Fruit fly (Drosophila melanogaster) whole organism, embryonic: ENCODE measurements around the gene CG33325.

Experiments
- Atf3 ChIP-seq: fragments of 200-800 bp; sonication (Bioruptor generic); optimal IDR thresholded peaks from 3 replicates; lab custom pipeline; 2016; ENCODE audit warnings: missing biosample characterization, missing genetic modification characterization
- Bdp1 ChIP-seq: fragments of 200-800 bp; sonication (Bioruptor generic); optimal IDR thresholded peaks from 3 replicates; lab custom pipeline; 2016; ENCODE audit warnings: missing biosample characterization, missing genetic modification characterization
- BtbVII ChIP-seq: fragments of 200-800 bp; sonication (Bioruptor generic); optimal IDR thresholded peaks from 3 replicates; lab custom pipeline; 2017; ENCODE audit warnings: missing biosample characterization, mild to moderate bottlenecking, missing genetic modification characterization
- C15 ChIP-seq: fragments of 200-800 bp; sonication (Bioruptor generic); IDR thresholded peaks from 3 replicates; pipeline ENCODE4 v1.3.6; 2022; ENCODE audit warnings: missing biosample characterization, missing genetic modification characterization
- CG10565 ChIP-seq: fragments of 200-800 bp; sonication (Bioruptor generic); optimal IDR thresholded peaks from 3 replicates; lab custom pipeline; 2016; ENCODE audit warnings: missing biosample characterization, mild to moderate bottlenecking, missing genetic modification characterization
- CG12391 ChIP-seq: fragments of 200-800 bp; sonication (Bioruptor generic); optimal IDR thresholded peaks from 3 replicates; lab custom pipeline; 2018; ENCODE audit warnings: missing biosample characterization, mild to moderate bottlenecking, missing genetic modification characterization, moderate library complexity
- CG13624 ChIP-seq: fragments of 200-800 bp; sonication (Bioruptor generic); optimal IDR thresholded peaks from 2 replicates; lab custom pipeline; 2016; ENCODE audit warnings: missing biosample characterization, missing genetic modification characterization
- CG18599 ChIP-seq: fragments of 200-800 bp; sonication (Bioruptor generic); optimal IDR thresholded peaks from 3 replicates; lab custom pipeline; 2017; ENCODE audit warnings: missing biosample characterization, missing genetic modification characterization, mild to moderate bottlenecking, moderate library complexity, missing genetic modification reagents
- CG2120 ChIP-seq: fragments of 200-800 bp; sonication (Bioruptor generic); optimal IDR thresholded peaks from 3 replicates; lab custom pipeline; 2016; ENCODE audit warnings: missing biosample characterization, missing genetic modification characterization
- CG2129 ChIP-seq: fragments of 200-800 bp; sonication (Bioruptor generic); IDR thresholded peaks from 2 replicates; pipeline ENCODE4 v1.3.6; 2022; ENCODE audit warnings: missing biosample characterization, missing genetic modification characterization; ENCODE audit not compliant: partially characterized antibody
- CG2889 ChIP-seq: fragments of 200-800 bp; sonication (Bioruptor generic); IDR thresholded peaks from 3 replicates; pipeline ENCODE4 v1.3.6; 2022; ENCODE audit warnings: missing biosample characterization, missing genetic modification characterization
- CG30403 ChIP-seq: fragments of 200-800 bp; sonication (Bioruptor generic); optimal IDR thresholded peaks from 3 replicates; lab custom pipeline; 2016; ENCODE audit warnings: missing biosample characterization, missing genetic modification characterization
- CG31224 ChIP-seq: fragments of 200-800 bp; sonication (Bioruptor generic); IDR thresholded peaks from 2 replicates; pipeline ENCODE4 v1.3.6; 2022; ENCODE audit warnings: missing biosample characterization, missing genetic modification characterization
- CG31441 ChIP-seq: fragments of 200-800 bp; sonication (Bioruptor generic); IDR thresholded peaks from 2 replicates; pipeline ENCODE4 v1.3.6; 2022; ENCODE audit warnings: missing biosample characterization, missing genetic modification characterization
- CG34376 ChIP-seq: fragments of 200-800 bp; sonication (Bioruptor generic); optimal IDR thresholded peaks from 2 replicates; lab custom pipeline; 2018; ENCODE audit warnings: missing biosample characterization, mild to moderate bottlenecking, missing genetic modification characterization
- CG4328 ChIP-seq: fragments of 200-800 bp; sonication (Bioruptor generic); optimal IDR thresholded peaks from 3 replicates; lab custom pipeline; 2017; ENCODE audit warnings: missing biosample characterization, missing genetic modification reagents, missing genetic modification characterization
- CG4360 ChIP-seq: fragments of 200-800 bp; sonication (Bioruptor generic); IDR thresholded peaks from 2 replicates; pipeline ENCODE4 v1.3.6; 2022; ENCODE audit warnings: missing biosample characterization, missing genetic modification characterization
- CG7357 ChIP-seq: fragments of 200-800 bp; sonication (Bioruptor generic); IDR thresholded peaks from 3 replicates; pipeline ENCODE4 v1.3.6; 2022; ENCODE audit warnings: missing biosample characterization, missing genetic modification characterization
- CG9727 ChIP-seq: fragments of 200-800 bp; sonication (Bioruptor generic); optimal IDR thresholded peaks from 3 replicates; lab custom pipeline; 2017; ENCODE audit warnings: missing biosample characterization, mild to moderate bottlenecking, missing genetic modification characterization
- CoRest ChIP-seq: fragments of 200-800 bp; sonication (Bioruptor generic); optimal IDR thresholded peaks from 3 replicates; lab custom pipeline; 2018; ENCODE audit warnings: missing biosample characterization, mild to moderate bottlenecking, missing genetic modification characterization, moderate library complexity
- D19A ChIP-seq: fragments of 200-800 bp; optimal IDR thresholded peaks from 3 replicates; lab custom pipeline; 2019; ENCODE audit warnings: missing biosample characterization, mild to moderate bottlenecking, missing genetic modification characterization, moderate library complexity
- Eip74EF ChIP-seq, 2 experiments: fragments of 200-800 bp in 1 of 2; fragments of >200 bp in 1 of 2; sonication (Bioruptor generic) in 1 of 2; optimal IDR thresholded peaks; 2 replicates each; lab custom pipeline; 2017 to 2019; ENCODE audit warnings: missing biosample characterization in 2 of 2, missing genetic modification characterization in 2 of 2, mild to moderate bottlenecking in 1 of 2, moderate library complexity in 1 of 2
- Fer1 ChIP-seq: fragments of 200-800 bp; sonication (Bioruptor generic); optimal IDR thresholded peaks from 2 replicates; lab custom pipeline; 2017; ENCODE audit warnings: missing biosample characterization, mild to moderate bottlenecking, missing genetic modification characterization
- Max ChIP-seq: fragments of 200-800 bp; sonication (Bioruptor generic); optimal IDR thresholded peaks from 2 replicates; lab custom pipeline; 2016; ENCODE audit warnings: missing biosample characterization, mild to moderate bottlenecking, missing genetic modification characterization
- Med ChIP-seq: fragments of 200-800 bp; sonication (Bioruptor generic); peaks from one replicate; lab custom pipeline; 2016; ENCODE audit warnings: missing biosample characterization, missing genetic modification characterization, mild to moderate bottlenecking, inconsistent platforms, moderate library complexity
- NFAT ChIP-seq: fragments of 200-800 bp; sonication (Bioruptor generic); IDR thresholded peaks from 2 replicates; pipeline ENCODE4 v1.3.6; 2022; ENCODE audit warnings: missing biosample characterization, missing genetic modification characterization
- TFAM ChIP-seq: fragments of 200-800 bp; sonication (Bioruptor generic); optimal IDR thresholded peaks from 2 replicates; lab custom pipeline; 2017; ENCODE audit warnings: missing biosample characterization, missing genetic modification characterization, inconsistent platforms
- Xrp1 ChIP-seq: fragments of 200-800 bp; sonication (Bioruptor generic); IDR thresholded peaks from 2 replicates; pipeline ENCODE4 v1.3.6; 2022; ENCODE audit warnings: missing biosample characterization, missing genetic modification characterization
- ato ChIP-seq: fragments of 200-800 bp; sonication (Bioruptor generic); IDR thresholded peaks from 2 replicates; pipeline ENCODE4 v1.3.6; 2022; ENCODE audit warnings: missing biosample characterization, missing genetic modification characterization; ENCODE audit not compliant: partially characterized antibody
- bbx ChIP-seq: fragments of 200-800 bp; sonication (Bioruptor generic); IDR thresholded peaks from 2 replicates; pipeline ENCODE4 v1.3.6; 2022; ENCODE audit warnings: missing biosample characterization, missing genetic modification characterization; ENCODE audit not compliant: partially characterized antibody
- bsh ChIP-seq, 2 experiments: fragments of 200-800 bp; sonication (Bioruptor generic); optimal IDR thresholded peaks; 2 replicates each; lab custom pipeline; 2017 to 2018; ENCODE audit warnings: mild to moderate bottlenecking in 2 of 2, missing biosample characterization in 2 of 2, missing genetic modification characterization in 2 of 2, moderate library complexity in 1 of 2
- cad ChIP-seq: fragments of >200 bp; optimal IDR thresholded peaks from 2 replicates; lab custom pipeline; 2017; ENCODE audit warnings: missing biosample characterization, missing genetic modification characterization
- ci ChIP-seq: fragments of 200-800 bp; sonication (Bioruptor generic); IDR thresholded peaks from 3 replicates; pipeline ENCODE4 v1.3.6; 2022; ENCODE audit warnings: missing biosample characterization, missing genetic modification characterization
- corto ChIP-seq: fragments of 200-800 bp; sonication (Bioruptor generic); optimal IDR thresholded peaks from 2 replicates; lab custom pipeline; 2016; ENCODE audit warnings: missing biosample characterization, mild to moderate bottlenecking, missing genetic modification characterization, moderate library complexity
- disco-r ChIP-seq: fragments of 200-800 bp; sonication (Bioruptor generic); optimal IDR thresholded peaks from 2 replicates; lab custom pipeline; 2016; ENCODE audit warnings: missing biosample characterization, missing genetic modification characterization
- dpn ChIP-seq, 2 experiments: fragments of 200-800 bp; sonication (Bioruptor generic); optimal IDR thresholded peaks; 3 replicates each; lab custom pipeline; 2016; ENCODE audit warnings: missing biosample characterization in 2 of 2, missing genetic modification characterization in 2 of 2
- ftz-f1 ChIP-seq: fragments of 200-800 bp; sonication (Bioruptor generic); optimal IDR thresholded peaks from 2 replicates; lab custom pipeline; 2016; ENCODE audit warnings: missing biosample characterization, missing genetic modification characterization
- fu2 ChIP-seq: fragments of 200-800 bp; sonication (Bioruptor generic); optimal IDR thresholded peaks from 2 replicates; lab custom pipeline; 2016; ENCODE audit warnings: missing biosample characterization, missing genetic modification characterization
- gce ChIP-seq: fragments of 200-800 bp; sonication (Bioruptor generic); IDR thresholded peaks from 3 replicates; pipeline ENCODE4 v1.3.6; 2022; ENCODE audit warnings: missing biosample characterization, missing genetic modification characterization
- gro ChIP-seq: fragments of 200-800 bp; sonication (Bioruptor generic); optimal IDR thresholded peaks from 2 replicates; lab custom pipeline; 2016; ENCODE audit warnings: missing biosample characterization, missing genetic modification characterization
- kah ChIP-seq: fragments of 200-800 bp; sonication (Bioruptor generic); optimal IDR thresholded peaks from 2 replicates; lab custom pipeline; 2018; ENCODE audit warnings: missing biosample characterization, mild to moderate bottlenecking, missing genetic modification characterization
- nmo ChIP-seq: fragments of 200-800 bp; sonication (Bioruptor generic); optimal IDR thresholded peaks from 2 replicates; lab custom pipeline; 2018; ENCODE audit warnings: missing biosample characterization, mild to moderate bottlenecking, missing genetic modification characterization, moderate library complexity
- odd ChIP-seq: fragments of 200-800 bp; sonication (Bioruptor generic); optimal IDR thresholded peaks from 2 replicates; lab custom pipeline; 2017; ENCODE audit warnings: missing biosample characterization, mild to moderate bottlenecking, missing genetic modification characterization
- phol ChIP-seq: fragments of 200-800 bp; sonication (Bioruptor generic); optimal IDR thresholded peaks from 3 replicates; lab custom pipeline; 2018; ENCODE audit warnings: missing biosample characterization, mild to moderate bottlenecking, missing genetic modification characterization, moderate library complexity
- pita ChIP-seq: fragments of 200-800 bp; sonication (Bioruptor generic); optimal IDR thresholded peaks from 2 replicates; lab custom pipeline; 2017; ENCODE audit warnings: missing biosample characterization, mild to moderate bottlenecking, missing genetic modification characterization
- rib ChIP-seq: fragments of 200-800 bp; sonication (Bioruptor generic); IDR thresholded peaks from 2 replicates; pipeline ENCODE4 v1.3.6; 2022; ENCODE audit warnings: missing biosample characterization, missing genetic modification characterization
- unpg ChIP-seq: fragments of 200-800 bp; sonication (Bioruptor generic); optimal IDR thresholded peaks from 3 replicates; lab custom pipeline; 2018; ENCODE audit warnings: missing biosample characterization, mild to moderate bottlenecking, missing genetic modification characterization, moderate library complexity
- wek ChIP-seq: fragments of 200-800 bp; sonication (Bioruptor generic); optimal IDR thresholded peaks from 3 replicates; lab custom pipeline; 2018; ENCODE audit warnings: missing biosample characterization, mild to moderate bottlenecking, missing genetic modification characterization, moderate library complexity
- yki ChIP-seq: fragments of >200 bp; optimal IDR thresholded peaks from 3 replicates; lab custom pipeline; 2018
- zen2 ChIP-seq: fragments of 200-800 bp; sonication (Bioruptor generic); IDR thresholded peaks from 3 replicates; pipeline ENCODE4 v1.3.6; 2022; ENCODE audit warnings: missing biosample characterization, missing genetic modification characterization; ENCODE audit not compliant: partially characterized antibody
- zf30C ChIP-seq: fragments of 200-800 bp; sonication (Bioruptor generic); optimal IDR thresholded peaks from 3 replicates; lab custom pipeline; 2018; ENCODE audit warnings: missing biosample characterization, mild to moderate bottlenecking, missing genetic modification characterization

CG33325 gene

dm6 chr3R:8645580-8646220 is 34.1 kb downstream of the CG33325 start, which contains the start of gene Cyp313b1 (continued):
- TF ChIP-seq CG12391 (tag; lab: Kevin White, UChicago) (no peak), CoRest (no peak), phol (tag; lab: Kevin White, UChicago) (no peak), CG7357 (GFP tag; lab: Robert Waterston, UW) (no peak), ftz-f1 (GFP tag; lab: Kevin White, UChicago) (no peak), D19A (peak; percentile 34), Eip74EF (GFP tag; optimal IDR thresholded peaks at IDR 0.05; lab: Kevin White, UChicago) (no peak), CG30403 (GFP tag; lab: Kevin White, UChicago) (peak; percentile 1), CG2129 (no peak), Xrp1 (0 out of 2 replicates have a peak, but pooled peaks have one; percentile 29), Fer1 (GFP tag; lab: Kevin White, UChicago) (no peak), CG18599 (no peak), Atf3 (GFP tag; lab: Kevin White, UChicago) (no peak), CG13624 (GFP tag; lab: Kevin White, UChicago) (peak; percentile 3), nmo (GFP tag; lab: Kevin White, UChicago) (no peak), zf30C (GFP tag; lab: Kevin White, UChicago) (no peak), TFAM (GFP tag; lab: Kevin White, UChicago) (no peak), CG4360 (GFP tag; lab: Robert Waterston, UW) (no peak), CG2120 (GFP tag; lab: Kevin White, UChicago) (peak; percentile 13), CG2889 (GFP tag; lab: Robert Waterston, UW) (no peak), zen2 (GFP tag; lab: Robert Waterston, UW) (no peak), gce (no peak), Bdp1 (no peak), fu2 (GFP tag; lab: Kevin White, UChicago) (no peak), C15 (GFP tag; lab: Robert Waterston, UW) (no peak), CG9727 (no peak), dpn (GFP tag; optimal IDR thresholded peaks at IDR 0.05; lab: Kevin White, UChicago) (peak in 1 of 2 experiments; percentile 6), CG34376 (no peak), rib (GFP tag; lab: Robert Waterston, UW) (no peak), ato (no peak), NFAT (GFP tag; lab: Robert Waterston, UW) (no peak), CG31441 (GFP tag; lab: Robert Waterston, UW) (no peak), yki (no peak), kah (GFP tag; lab: Kevin White, UChicago) (no peak), ci (GFP tag; lab: Robert Waterston, UW) (no peak), odd (no peak)

- TF ChIP-seq CG2129 (0 out of 2 replicates have a peak, but pooled peaks have one; percentile 25), CG13624 (GFP tag; lab: Kevin White, UChicago) (no peak), cad (GFP tag; lab: Kevin White, UChicago) (no peak), bsh (GFP tag; optimal IDR thresholded peaks at IDR 0.05; lab: Kevin White, UChicago) (no peak), disco-r (no peak), Med (GFP tag; lab: Kevin White, UChicago) (peak; percentile 32), BtbVII (GFP tag; lab: Kevin White, UChicago) (peak; percentile 36), wek (GFP tag; lab: Kevin White, UChicago) (no peak), CG31224 (GFP tag; lab: Robert Waterston, UW) (no peak), CG4328 (no peak), dpn (GFP tag; optimal IDR thresholded peaks at IDR 0.05; lab: Kevin White, UChicago) (no peak), CG10565 (GFP tag; lab: Kevin White, UChicago) (no peak), corto (peak; percentile 15), bbx (peak; percentile 70), gro (GFP tag; lab: Kevin White, UChicago) (no peak), unpg (GFP tag; lab: Kevin White, UChicago) (no peak), pita (GFP tag; lab: Kevin White, UChicago) (no peak), Max (GFP tag; lab: Kevin White, UChicago) (no peak)
Observed at dm6 chr3R:8642376-8642966, 37.4 kb downstream of the CG33325 start.
